Fruit fly (Drosophila melanogaster) whole organism, pupa: ENCODE measurements around the gene CG33947.

ENCODE experiments used
- CG10348 ChIP-seq: fragments of 200-800 bp; sonication (Bioruptor generic); IDR thresholded peaks from 2 replicates; pipeline ENCODE4 v1.3.6; 2022; ENCODE audit warnings: missing biosample characterization, missing genetic modification characterization
- CG12605 ChIP-seq: fragments of 200-800 bp; sonication (Bioruptor generic); IDR thresholded peaks from 2 replicates; pipeline ENCODE4 v1.3.6; 2022; ENCODE audit warnings: missing biosample characterization, missing genetic modification characterization
- CG13204 ChIP-seq: fragments of 200-800 bp; sonication (Bioruptor generic); optimal IDR thresholded peaks from 2 replicates; lab custom pipeline; 2018; ENCODE audit warnings: missing biosample characterization, mild to moderate bottlenecking, missing genetic modification characterization, moderate library complexity
- CG14655 ChIP-seq: fragments of 200-800 bp; sonication (Bioruptor generic); optimal IDR thresholded peaks from 3 replicates; lab custom pipeline; 2017; ENCODE audit warnings: mild to moderate bottlenecking, missing biosample characterization, missing genetic modification reagents, missing genetic modification characterization
- CG15710 ChIP-seq: fragments of 200-800 bp; sonication (Bioruptor generic); optimal IDR thresholded peaks from 2 replicates; lab custom pipeline; 2018; ENCODE audit warnings: missing biosample characterization, mild to moderate bottlenecking, missing genetic modification characterization, moderate library complexity
- CG17806 ChIP-seq: fragments of 200-800 bp; sonication (Bioruptor generic); optimal IDR thresholded peaks from 2 replicates; lab custom pipeline; 2018; ENCODE audit warnings: missing biosample characterization, mild to moderate bottlenecking, missing genetic modification characterization, moderate library complexity
- CG32121 ChIP-seq: fragments of 200-800 bp; sonication (Bioruptor generic); IDR thresholded peaks from 2 replicates; pipeline ENCODE4 v1.3.6; 2022; ENCODE audit warnings: missing biosample characterization, missing genetic modification characterization
- CG34367 ChIP-seq: fragments of 200-800 bp; sonication (Bioruptor generic); optimal IDR thresholded peaks from 2 replicates; lab custom pipeline; 2018; ENCODE audit warnings: missing biosample characterization, mild to moderate bottlenecking, missing genetic modification characterization
- CG4496 ChIP-seq: fragments of 200-800 bp; sonication (Bioruptor generic); IDR thresholded peaks from 3 replicates; pipeline ENCODE4 v1.3.6; 2022; ENCODE audit warnings: missing biosample characterization, missing genetic modification characterization
- CG8159 ChIP-seq: fragments of 200-800 bp; sonication (Bioruptor generic); optimal IDR thresholded peaks from 3 replicates; lab custom pipeline; 2018; ENCODE audit warnings: missing biosample characterization, mild to moderate bottlenecking, missing genetic modification characterization, moderate library complexity
- CG8301 ChIP-seq: fragments of 200-800 bp; sonication (Bioruptor generic); optimal IDR thresholded peaks from 2 replicates; lab custom pipeline; 2018; ENCODE audit warnings: missing biosample characterization, mild to moderate bottlenecking, missing genetic modification characterization
- CG9948 ChIP-seq: fragments of 200-800 bp; sonication (Bioruptor generic); optimal IDR thresholded peaks from 2 replicates; lab custom pipeline; 2018; ENCODE audit warnings: missing biosample characterization, mild to moderate bottlenecking, missing genetic modification characterization, moderate library complexity
- D1 ChIP-seq: fragments of 200-800 bp; sonication (Bioruptor generic); optimal IDR thresholded peaks from 2 replicates; lab custom pipeline; 2018; ENCODE audit warnings: missing biosample characterization, mild to moderate bottlenecking, missing genetic modification characterization, moderate library complexity
- EcR ChIP-seq: fragments of 200-800 bp; sonication (Bioruptor generic); optimal IDR thresholded peaks from 3 replicates; lab custom pipeline; 2019; ENCODE audit warnings: missing biosample characterization, missing genetic modification characterization, mild to moderate bottlenecking, moderate library complexity, missing genetic modification reagents
- Ets98B ChIP-seq: fragments of 200-800 bp; sonication (Bioruptor generic); IDR thresholded peaks from 2 replicates; pipeline ENCODE4 v1.3.6; 2022; ENCODE audit warnings: missing biosample characterization, missing genetic modification characterization
- Pif1A ChIP-seq: fragments of 200-800 bp; sonication (Bioruptor generic); optimal IDR thresholded peaks from 3 replicates; lab custom pipeline; 2016; ENCODE audit warnings: missing biosample characterization, missing genetic modification characterization
- Pif1B ChIP-seq: fragments of 200-800 bp; sonication (Bioruptor generic); optimal IDR thresholded peaks from 3 replicates; lab custom pipeline; 2016; ENCODE audit warnings: missing biosample characterization, missing genetic modification characterization
- Snoo ChIP-seq: fragments of 200-800 bp; sonication (Bioruptor generic); optimal IDR thresholded peaks from 3 replicates; lab custom pipeline; 2017; ENCODE audit warnings: missing biosample characterization, mild to moderate bottlenecking, missing genetic modification characterization, inconsistent platforms
- fd96Ca ChIP-seq: fragments of 200-800 bp; sonication (Bioruptor generic); IDR thresholded peaks from 3 replicates; pipeline ENCODE4 v1.3.6; 2022; ENCODE audit warnings: missing biosample characterization, missing genetic modification characterization
- gl ChIP-seq: fragments of 200-800 bp; sonication (Bioruptor generic); optimal IDR thresholded peaks from 2 replicates; lab custom pipeline; 2018; ENCODE audit warnings: missing biosample characterization, mild to moderate bottlenecking, missing genetic modification characterization
- rn ChIP-seq: fragments of 200-800 bp; sonication (Bioruptor generic); IDR thresholded peaks from 2 replicates; pipeline ENCODE4 v1.3.6; 2022; ENCODE audit warnings: missing biosample characterization, missing genetic modification characterization

The CG33947 gene

dm6 chr3L:11065850-11066249, 30.4 kb upstream of the CG33947 start:
- TF ChIP-seq CG32121 (GFP tag; lab: Robert Waterston, UW) (peak; percentile 16; the same call in 1 of the 2 replicates), Snoo (no peak), CG13204 (no peak), CG15710 (tag; lab: Kevin White, UChicago) (no peak)
- TF ChIP-seq, all 21 proteins: peak for 1

- no peak for TF ChIP-seq CG8159 (tag; lab: Kevin White, UChicago)
- TF ChIP-seq CG12605 (GFP tag; lab: Robert Waterston, UW): no peak
- no peak for TF ChIP-seq CG32121 (GFP tag; lab: Robert Waterston, UW)
- TF ChIP-seq gl (tag; lab: Kevin White, UChicago): no peak
- no peak for TF ChIP-seq CG10348
- TF ChIP-seq Ets98B: no peak
- TF ChIP-seq CG13204: no peak
- TF ChIP-seq rn (GFP tag; lab: Robert Waterston, UW): no peak
- TF ChIP-seq fd96Ca (GFP tag; lab: Robert Waterston, UW): no peak
- no peak for TF ChIP-seq CG34367
- TF ChIP-seq Snoo: no peak
- TF ChIP-seq CG14655 (GFP tag; lab: Kevin White, UChicago): no peak
- no peak for TF ChIP-seq D1 (tag; lab: Kevin White, UChicago)
- no peak for TF ChIP-seq Pif1A
- no peak for TF ChIP-seq EcR (GFP tag; lab: Kevin White, UChicago)
- TF ChIP-seq CG4496 (GFP tag; lab: Robert Waterston, UW): no peak
- TF ChIP-seq CG8301 (tag; lab: Kevin White, UChicago): no peak
- no peak for TF ChIP-seq CG17806 (tag; lab: Kevin White, UChicago)
- TF ChIP-seq CG15710 (tag; lab: Kevin White, UChicago): no peak
- no peak for TF ChIP-seq Pif1B (GFP tag; lab: Kevin White, UChicago)
- TF ChIP-seq, all 21 proteins: peak for 0
These were observed 26.5 kb upstream of the CG33947 start, which contains the start of gene CG6310 for dm6 chr3L:11069764-11070163. CG6310 (minus strand) TSS chr3L:11069864.

- TF ChIP-seq CG8159 (tag; lab: Kevin White, UChicago) (no peak), Ets98B (peak; percentile 53; the same call in 1 of the 2 replicates), fd96Ca (GFP tag; lab: Robert Waterston, UW) (peak; percentile 48; the same call in 2 of the 3 replicates), CG32121 (GFP tag; lab: Robert Waterston, UW) (peak; percentile 54)
These were observed 25.9 kb upstream of the CG33947 start, which contains the start of gene Mocs1 for dm6 chr3L:11070372-11070854. Mocs1 (plus strand) TSS chr3L:11070526.

dm6 chr3L:11071057-11071456, 25.2 kb upstream of the CG33947 start:
- TF ChIP-seq Ets98B (no peak), CG17806 (tag; lab: Kevin White, UChicago) (no peak), CG15710 (tag; lab: Kevin White, UChicago) (no peak), Pif1B (GFP tag; lab: Kevin White, UChicago) (no peak), Snoo (no peak), Pif1A (no peak), D1 (tag; lab: Kevin White, UChicago) (no peak), CG32121 (GFP tag; lab: Robert Waterston, UW) (no peak), fd96Ca (GFP tag; lab: Robert Waterston, UW) (no peak), CG9948 (no peak), CG8301 (tag; lab: Kevin White, UChicago) (no peak), CG34367 (no peak)
- TF ChIP-seq, all 21 proteins: peak for 0

- TF ChIP-seq CG15710 (tag; lab: Kevin White, UChicago): peak; percentile 23
- TF ChIP-seq CG10348: no peak
- TF ChIP-seq Ets98B: 0 out of 2 replicates have a peak, but pooled peaks have one; percentile 25
- no peak for TF ChIP-seq rn (GFP tag; lab: Robert Waterston, UW)
- no peak for TF ChIP-seq EcR (GFP tag; lab: Kevin White, UChicago)
- no peak for TF ChIP-seq CG8301 (tag; lab: Kevin White, UChicago)
- peak; percentile 36 for TF ChIP-seq CG17806 (tag; lab: Kevin White, UChicago)
- TF ChIP-seq, all 21 proteins: peak for 3
These were observed 22.0 kb upstream of the CG33947 start, which contains the start of the genes Pfdn2 and Noc1 for dm6 chr3L:11074043-11074853. Pfdn2 (minus strand) TSS chr3L:11074388. Noc1 (plus strand) TSS chr3L:11074769.

- TF ChIP-seq EcR (GFP tag; lab: Kevin White, UChicago): peak; percentile 15
- TF ChIP-seq Ets98B: peak; percentile 11; the same call in 1 of the 2 replicates
- TF ChIP-seq CG34367: no peak
These were observed 12.7 kb upstream of the CG33947 start for dm6 chr3L:11083605-11084004.
